ENCODE assay signal across 3 worm cellular contexts in the genomic region with DNA sequence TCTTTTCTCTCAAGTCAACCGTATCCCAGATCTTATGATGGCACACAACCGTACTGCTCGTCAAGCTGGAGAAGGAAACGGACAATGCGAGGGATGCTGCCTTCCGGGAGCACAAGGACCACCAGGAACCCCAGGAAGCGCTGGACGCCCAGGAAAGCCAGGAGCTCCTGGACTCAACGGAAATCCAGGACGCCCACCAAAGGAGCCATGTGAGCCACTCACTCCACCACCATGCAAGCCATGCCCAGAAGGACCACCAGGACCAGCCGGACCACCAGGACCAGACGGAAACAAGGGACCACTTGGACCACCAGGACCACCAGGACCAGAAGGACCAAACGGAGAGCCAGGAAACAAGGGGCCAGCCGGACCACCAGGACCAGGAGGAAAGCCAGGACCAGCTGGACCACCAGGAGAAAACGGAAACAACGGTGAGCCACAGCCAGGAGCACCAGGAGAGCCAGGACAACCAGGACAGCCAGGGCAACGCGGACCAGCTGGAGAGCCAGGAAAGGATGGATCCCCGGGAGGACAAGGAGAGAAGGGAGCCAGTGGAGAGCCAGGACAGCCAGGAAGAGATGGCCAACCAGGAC.
TF ChIP-seq lines count a peak whose summit lies in the region.

No protein-coding gene starts in this region.

TF ChIP-seq in whole organism, L4 larva, 104 proteins besides CTCF, POLR2A, EP300 and RAD21:
- TF ChIP-seq gei-8 (GFP tag; optimal IDR thresholded peaks at IDR 0.05; lab: Kevin White, UChicago) (no peak), set-16 (GFP tag; IDR thresholded peaks at IDR 0.05; lab: Robert Waterston, UW) (peak; percentile 98), madf-5 (GFP tag; IDR thresholded peaks at IDR 0.05; lab: Robert Waterston, UW) (peak in 1 of 2 experiments; percentile 80; a peak in 1 of 4 replicates), F49E8.2 (tag; optimal IDR thresholded peaks at IDR 0.05; lab: Kevin White, UChicago; ENCODE audit: borderline replicate concordance) (no peak), Y48G9A.11 (GFP tag; IDR thresholded peaks at IDR 0.05; lab: Robert Waterston, UW) (0 out of 2 replicates have a peak, but pooled peaks have one; percentile 36), ztf-11 (tag; optimal IDR thresholded peaks at IDR 0.05; lab: Kevin White, UChicago) (no peak), lim-7 (GFP tag; IDR thresholded peaks at IDR 0.05; lab: Robert Waterston, UW) (no peak), egl-43 (GFP tag; IDR thresholded peaks at IDR 0.05; lab: Robert Waterston, UW) (no peak; the same call in 1 of the 2 replicates), madf-9 (GFP tag; conservative IDR thresholded peaks at IDR 0.05; lab: Robert Waterston, UW) (no peak), spr-3 (GFP tag; optimal IDR thresholded peaks at IDR 0.05; lab: Kevin White, UChicago) (peak; percentile 35), jun-1 (tag; optimal IDR thresholded peaks at IDR 0.05; lab: Kevin White, UChicago) (no peak), mes-2 (tag; optimal IDR thresholded peaks at IDR 0.05; lab: Kevin White, UChicago; ENCODE audit: poor library complexity, severe bottlenecking) (no peak), lin-38 (GFP tag; IDR thresholded peaks at IDR 0.05; lab: Robert Waterston, UW) (peak; percentile 19; the same call in 1 of the 2 replicates), zfp-3 (GFP tag; conservative IDR thresholded peaks at IDR 0.05; lab: Robert Waterston, UW) (0 out of 2 replicates have a peak, but pooled peaks have one; percentile 47)
TF ChIP-seq in whole organism, L4 larva: peak in this region for 6.

TF ChIP-seq in whole organism, late embryonic, 69 proteins besides CTCF, POLR2A, EP300 and RAD21:
- TF ChIP-seq unc-86 (tag; optimal IDR thresholded peaks at IDR 0.05; lab: Kevin White, UChicago) (no peak), elt-4 (tag; optimal IDR thresholded peaks at IDR 0.05; lab: Kevin White, UChicago) (peak; percentile 52), nhr-232 (tag; optimal IDR thresholded peaks at IDR 0.05; lab: Kevin White, UChicago) (peak; percentile 10), gmeb-2 (tag; optimal IDR thresholded peaks at IDR 0.05; lab: Kevin White, UChicago) (no peak), sox-4 (tag; optimal IDR thresholded peaks at IDR 0.05; lab: Kevin White, UChicago) (no peak), rnt-1 (tag; optimal IDR thresholded peaks at IDR 0.05; lab: Kevin White, UChicago) (no peak), hlh-6 (tag; optimal IDR thresholded peaks at IDR 0.05; lab: Kevin White, UChicago) (no peak), ceh-48 (tag; optimal IDR thresholded peaks at IDR 0.05; lab: Kevin White, UChicago) (no peak), nfya-1 (tag; optimal IDR thresholded peaks at IDR 0.05; lab: Kevin White, UChicago) (no peak), ref-2 (tag; optimal IDR thresholded peaks at IDR 0.05; lab: Kevin White, UChicago) (no peak)

TF ChIP-seq in whole organism, young adult, 124 proteins besides CTCF, POLR2A, EP300 and RAD21:
- TF ChIP-seq C06A6.2 (GFP tag; conservative IDR thresholded peaks at IDR 0.05; lab: Robert Waterston, UW) (peak; percentile 29; the same call in 1 of the 2 replicates), K11D2.4 (GFP tag; IDR thresholded peaks at IDR 0.05; lab: Robert Waterston, UW) (no peak), dox-1 (GFP tag; IDR thresholded peaks at IDR 0.05; lab: Robert Waterston, UW) (peak; percentile 34; the same call in 1 of the 2 replicates), Y79H2A.3 (GFP tag; conservative IDR thresholded peaks at IDR 0.05; lab: Robert Waterston, UW) (no peak), mcd-1 (GFP tag; IDR thresholded peaks at IDR 0.05; lab: Robert Waterston, UW) (peak; percentile 30; the same call in 1 of the 2 replicates), pbrm-1 (GFP tag; IDR thresholded peaks at IDR 0.05; lab: Robert Waterston, UW) (peak; percentile 49; the same call in 1 of the 2 replicates), B0336.3 (GFP tag; IDR thresholded peaks at IDR 0.05; lab: Robert Waterston, UW) (no peak), die-1 (tag; optimal IDR thresholded peaks at IDR 0.05; lab: Kevin White, UChicago) (no peak), zim-3 (tag; optimal IDR thresholded peaks at IDR 0.05; lab: Kevin White, UChicago) (no peak), ceh-27 (GFP tag; optimal IDR thresholded peaks at IDR 0.05; lab: Kevin White, UChicago) (no peak), aptf-2 (GFP tag; conservative IDR thresholded peaks at IDR 0.05; lab: Robert Waterston, UW) (no peak), ceh-91 (GFP tag; IDR thresholded peaks at IDR 0.05; lab: Robert Waterston, UW) (no peak), let-607 (tag; optimal IDR thresholded peaks at IDR 0.05; lab: Kevin White, UChicago) (peak in 1 of 2 experiments; percentile 36), snpc-3.4 (tag; optimal IDR thresholded peaks at IDR 0.05; lab: Kevin White, UChicago) (no peak), fkh-3 (tag; optimal IDR thresholded peaks at IDR 0.05; lab: Kevin White, UChicago) (no peak), F55B11.4 (tag; optimal IDR thresholded peaks at IDR 0.05; lab: Kevin White, UChicago; ENCODE audit: borderline replicate concordance, insufficient read depth) (no peak), tlf-1 (GFP tag; optimal IDR thresholded peaks at IDR 0.05; lab: Kevin White, UChicago) (no peak), him-1 (tag; optimal IDR thresholded peaks at IDR 0.05; lab: Kevin White, UChicago) (no peak), tbp1 (GFP tag; optimal IDR thresholded peaks at IDR 0.05; lab: Kevin White, UChicago) (no peak), ztf-25 (GFP tag; IDR thresholded peaks at IDR 0.05; lab: Robert Waterston, UW) (no peak), nfya-2 (GFP tag; IDR thresholded peaks at IDR 0.05; lab: Robert Waterston, UW) (0 out of 2 replicates have a peak, but pooled peaks have one; percentile 40), zfh-2 (GFP tag; conservative IDR thresholded peaks at IDR 0.05; lab: Robert Waterston, UW) (peak; percentile 90), snpc-4 (GFP tag; optimal IDR thresholded peaks at IDR 0.05; lab: Kevin White, UChicago) (no peak), snpc-4 (tag; optimal IDR thresholded peaks at IDR 0.05; lab: Kevin White, UChicago) (no peak), let-526 (GFP tag; IDR thresholded peaks at IDR 0.05; lab: Robert Waterston, UW) (no peak), B0035.1 (tag; optimal IDR thresholded peaks at IDR 0.05; lab: Kevin White, UChicago) (no peak), madf-8 (GFP tag; conservative IDR thresholded peaks at IDR 0.05; lab: Robert Waterston, UW) (no peak), repo-1 (tag; optimal IDR thresholded peaks at IDR 0.05; lab: Kevin White, UChicago) (peak; percentile 11), F57C9.4 (tag; optimal IDR thresholded peaks at IDR 0.05; lab: Kevin White, UChicago) (no peak), egrh-3 (GFP tag; IDR thresholded peaks at IDR 0.05; lab: Robert Waterston, UW) (peak; percentile 88), ztf-26 (tag; optimal IDR thresholded peaks at IDR 0.05; lab: Kevin White, UChicago) (peak; percentile 95), lin-26 (GFP tag; IDR thresholded peaks at IDR 0.05; lab: Robert Waterston, UW) (peak; percentile 90), ekl-4 (GFP tag; IDR thresholded peaks at IDR 0.05; lab: Robert Waterston, UW) (no peak), akir-1 (GFP tag; optimal IDR thresholded peaks at IDR 0.05; lab: Kevin White, UChicago) (no peak), hrde-1 (tag; optimal IDR thresholded peaks at IDR 0.05; lab: Kevin White, UChicago; ENCODE audit: borderline replicate concordance) (no peak), lin-40 (tag; optimal IDR thresholded peaks at IDR 0.05; lab: Kevin White, UChicago) (peak; percentile 63), snpc-1.1 (tag; optimal IDR thresholded peaks at IDR 0.05; lab: Kevin White, UChicago; ENCODE audit: insufficient read depth) (no peak), nhr-179 (tag; optimal IDR thresholded peaks at IDR 0.05; lab: Kevin White, UChicago) (no peak), sdz-38 (tag; optimal IDR thresholded peaks at IDR 0.05; lab: Kevin White, UChicago) (no peak)
